Fruit fly (Drosophila melanogaster) whole organism, embryonic: ENCODE data around the gene Nf-YA.

Source experiments
- Abd-B ChIP-seq: fragments of 200-800 bp; sonication (Bioruptor generic); optimal IDR thresholded peaks from 2 replicates; lab custom pipeline; 2018; ENCODE audit warnings: missing biosample characterization, mild to moderate bottlenecking, missing genetic modification characterization, moderate library complexity
- BEAF-32 ChIP-seq: fragments of 200-800 bp; sonication (Bioruptor generic); optimal IDR thresholded peaks from 3 replicates; lab custom pipeline; 2017; ENCODE audit warnings: missing biosample characterization, missing genetic modification characterization, mild to moderate bottlenecking, moderate library complexity, missing genetic modification reagents
- BtbVII ChIP-seq: fragments of 200-800 bp; sonication (Bioruptor generic); optimal IDR thresholded peaks from 3 replicates; lab custom pipeline; 2017; ENCODE audit warnings: missing biosample characterization, mild to moderate bottlenecking, missing genetic modification characterization
- CG10209 ChIP-seq: fragments of 200-800 bp; sonication (Bioruptor generic); optimal IDR thresholded peaks from 3 replicates; lab custom pipeline; 2017; ENCODE audit warnings: missing biosample characterization, mild to moderate bottlenecking, missing genetic modification characterization, missing genetic modification reagents
- CG10654 ChIP-seq: fragments of 200-800 bp; sonication (Bioruptor generic); optimal IDR thresholded peaks from 2 replicates; lab custom pipeline; 2016; ENCODE audit warnings: missing biosample characterization, missing genetic modification characterization
- CG11696 ChIP-seq: fragments of 200-800 bp; sonication (Bioruptor generic); IDR thresholded peaks from 2 replicates; pipeline ENCODE4 v1.3.6; 2022; ENCODE audit warnings: missing biosample characterization, missing genetic modification characterization
- CG11723 ChIP-seq: fragments of 200-800 bp; sonication (Bioruptor generic); optimal IDR thresholded peaks from 2 replicates; lab custom pipeline; 2017; ENCODE audit warnings: missing biosample characterization, mild to moderate bottlenecking, missing genetic modification characterization
- CG12071 ChIP-seq: fragments of 200-800 bp; sonication (Bioruptor generic); optimal IDR thresholded peaks from 3 replicates; lab custom pipeline; 2018; ENCODE audit warnings: missing biosample characterization, mild to moderate bottlenecking, missing genetic modification characterization
- CG12391 ChIP-seq: fragments of 200-800 bp; sonication (Bioruptor generic); optimal IDR thresholded peaks from 3 replicates; lab custom pipeline; 2018; ENCODE audit warnings: missing biosample characterization, mild to moderate bottlenecking, missing genetic modification characterization, moderate library complexity
- CG13624 ChIP-seq: fragments of 200-800 bp; sonication (Bioruptor generic); optimal IDR thresholded peaks from 2 replicates; lab custom pipeline; 2016; ENCODE audit warnings: missing biosample characterization, missing genetic modification characterization
- CG13775 ChIP-seq: fragments of 200-800 bp; sonication (Bioruptor generic); optimal IDR thresholded peaks from 3 replicates; lab custom pipeline; 2017; ENCODE audit warnings: missing biosample characterization, mild to moderate bottlenecking, missing genetic modification characterization
- CG13894 ChIP-seq: fragments of 200-800 bp; sonication (Bioruptor generic); optimal IDR thresholded peaks from 3 replicates; lab custom pipeline; 2018; ENCODE audit warnings: missing biosample characterization, mild to moderate bottlenecking, missing genetic modification characterization, moderate library complexity
- CG14860 ChIP-seq: fragments of 200-800 bp; sonication (Bioruptor generic); IDR thresholded peaks from 3 replicates; pipeline ENCODE4 v1.3.6; 2022; ENCODE audit warnings: missing biosample characterization, missing genetic modification characterization; ENCODE audit not compliant: partially characterized antibody
- CG15514 ChIP-seq: fragments of 200-800 bp; sonication (Bioruptor generic); optimal IDR thresholded peaks from 3 replicates; lab custom pipeline; 2017; ENCODE audit warnings: missing biosample characterization, missing genetic modification characterization, mild to moderate bottlenecking, moderate library complexity, missing genetic modification reagents
- CG15696 ChIP-seq: fragments of 200-800 bp; sonication (Bioruptor generic); optimal IDR thresholded peaks from 2 replicates; lab custom pipeline; 2019; ENCODE audit warnings: missing biosample characterization, mild to moderate bottlenecking, missing genetic modification characterization, moderate library complexity
- CG17328 ChIP-seq: fragments of 200-800 bp; sonication (Bioruptor generic); IDR thresholded peaks from 2 replicates; pipeline ENCODE4 v1.3.6; 2022; ENCODE audit warnings: missing biosample characterization, missing genetic modification characterization
- CG17361 ChIP-seq: fragments of 200-800 bp; sonication (Bioruptor generic); IDR thresholded peaks from 3 replicates; pipeline ENCODE4 v1.3.6; 2022; ENCODE audit warnings: missing biosample characterization, missing genetic modification characterization
- CG2116 ChIP-seq: fragments of 200-800 bp; sonication (Bioruptor generic); optimal IDR thresholded peaks from 3 replicates; lab custom pipeline; 2018; ENCODE audit warnings: missing biosample characterization, mild to moderate bottlenecking, missing genetic modification characterization
- CG2875 ChIP-seq: fragments of 200-800 bp; sonication (Bioruptor generic); optimal IDR thresholded peaks from 2 replicates; lab custom pipeline; 2017; ENCODE audit warnings: missing biosample characterization, mild to moderate bottlenecking, missing genetic modification characterization, missing genetic modification reagents
- CG31365 ChIP-seq: fragments of 200-800 bp; sonication (Bioruptor generic); optimal IDR thresholded peaks from 2 replicates; lab custom pipeline; 2018; ENCODE audit warnings: missing biosample characterization, mild to moderate bottlenecking, missing genetic modification characterization
- CG4820 ChIP-seq: fragments of 200-800 bp; sonication (Bioruptor generic); optimal IDR thresholded peaks from 3 replicates; lab custom pipeline; 2016; ENCODE audit warnings: missing biosample characterization, missing genetic modification characterization
- CG8359 ChIP-seq: fragments of 200-800 bp; sonication (Bioruptor generic); optimal IDR thresholded peaks from 2 replicates; lab custom pipeline; 2017; ENCODE audit warnings: missing biosample characterization, mild to moderate bottlenecking, missing genetic modification characterization, borderline replicate concordance
- CG9437 ChIP-seq: fragments of 200-800 bp; sonication (Bioruptor generic); optimal IDR thresholded peaks from 2 replicates; lab custom pipeline; 2018; ENCODE audit warnings: missing biosample characterization, mild to moderate bottlenecking, missing genetic modification characterization
- CG9932 ChIP-seq: fragments of 200-800 bp; sonication (Bioruptor generic); IDR thresholded peaks from 2 replicates; pipeline ENCODE4 v1.3.6; 2022; ENCODE audit warnings: missing biosample characterization, missing genetic modification characterization
- Dek ChIP-seq: fragments of 200-800 bp; sonication (Bioruptor generic); optimal IDR thresholded peaks from 3 replicates; lab custom pipeline; 2019; ENCODE audit warnings: missing biosample characterization, mild to moderate bottlenecking, missing genetic modification characterization, moderate library complexity
- E2f1 ChIP-seq: fragments of 200-800 bp; sonication (Bioruptor generic); IDR thresholded peaks from 2 replicates; pipeline ENCODE4 v1.3.6; 2022; ENCODE audit warnings: missing biosample characterization, missing genetic modification characterization
- Myb ChIP-seq: fragments of 200-800 bp; sonication (Bioruptor generic); optimal IDR thresholded peaks from 2 replicates; lab custom pipeline; 2016; ENCODE audit warnings: missing biosample characterization, missing genetic modification characterization
- Scr ChIP-seq: fragments of 200-800 bp; sonication (Bioruptor generic); IDR thresholded peaks from 2 replicates; pipeline ENCODE4 v1.3.6; 2022; ENCODE audit warnings: missing biosample characterization, missing genetic modification characterization; ENCODE audit not compliant: partially characterized antibody
- Sin3A ChIP-seq: fragments of >200 bp; optimal IDR thresholded peaks from 2 replicates; lab custom pipeline; 2018
- ab ChIP-seq: fragments of 200-800 bp; sonication (Bioruptor generic); optimal IDR thresholded peaks from 2 replicates; lab custom pipeline; 2016; ENCODE audit warnings: missing biosample characterization, missing genetic modification characterization
- al ChIP-seq: fragments of 200-800 bp; sonication (Bioruptor generic); IDR thresholded peaks from 2 replicates; pipeline ENCODE4 v1.3.6; 2022; ENCODE audit warnings: missing biosample characterization, missing genetic modification characterization
- bcd ChIP-seq: fragments of 200-800 bp; sonication (Bioruptor generic); optimal IDR thresholded peaks from 2 replicates; lab custom pipeline; 2017; ENCODE audit warnings: missing biosample characterization, mild to moderate bottlenecking, missing genetic modification characterization
- cad ChIP-seq: fragments of >200 bp; optimal IDR thresholded peaks from 2 replicates; lab custom pipeline; 2017; ENCODE audit warnings: missing biosample characterization, missing genetic modification characterization
- crp ChIP-seq, 2 experiments: fragments of 200-800 bp; sonication (Bioruptor generic); optimal IDR thresholded peaks; 2 replicates in 1 of 2; 3 replicates in 1 of 2; lab custom pipeline; 2017; ENCODE audit warnings: missing biosample characterization in 2 of 2, missing genetic modification characterization in 2 of 2, mild to moderate bottlenecking in 1 of 2, moderate library complexity in 1 of 2
- dm ChIP-seq: fragments of 200-800 bp; sonication (Bioruptor generic); optimal IDR thresholded peaks from 3 replicates; lab custom pipeline; 2016; ENCODE audit warnings: missing biosample characterization, missing genetic modification characterization
- dpn ChIP-seq, 2 experiments: fragments of 200-800 bp; sonication (Bioruptor generic); optimal IDR thresholded peaks; 3 replicates each; lab custom pipeline; 2016; ENCODE audit warnings: missing biosample characterization in 2 of 2, missing genetic modification characterization in 2 of 2
- ftz-f1 ChIP-seq: fragments of 200-800 bp; sonication (Bioruptor generic); optimal IDR thresholded peaks from 2 replicates; lab custom pipeline; 2016; ENCODE audit warnings: missing biosample characterization, missing genetic modification characterization
- gfzf ChIP-seq: fragments of 200-800 bp; sonication (Bioruptor generic); optimal IDR thresholded peaks from 2 replicates; lab custom pipeline; 2016; ENCODE audit warnings: missing biosample characterization, mild to moderate bottlenecking, missing genetic modification characterization, moderate library complexity
- grau ChIP-seq: fragments of 200-800 bp; optimal IDR thresholded peaks from 3 replicates; lab custom pipeline; 2019; ENCODE audit warnings: missing biosample characterization, mild to moderate bottlenecking, missing genetic modification characterization, moderate library complexity
- mirr ChIP-seq: fragments of 200-800 bp; sonication (Bioruptor generic); optimal IDR thresholded peaks from 3 replicates; lab custom pipeline; 2018; ENCODE audit warnings: missing biosample characterization, mild to moderate bottlenecking, missing genetic modification characterization
- nerfin-2 ChIP-seq: fragments of 200-800 bp; sonication (Bioruptor generic); IDR thresholded peaks from 2 replicates; pipeline ENCODE4 v1.3.6; 2022; ENCODE audit warnings: missing biosample characterization, missing genetic modification characterization; ENCODE audit not compliant: partially characterized antibody
- otp ChIP-seq: fragments of 200-800 bp; sonication (Bioruptor generic); IDR thresholded peaks from 3 replicates; pipeline ENCODE4, ENCODE4 v1.3.6; 2022; ENCODE audit warnings: missing biosample characterization, missing genetic modification characterization
- schlank ChIP-seq: fragments of 200-800 bp; sonication (Bioruptor generic); optimal IDR thresholded peaks from 2 replicates; lab custom pipeline; 2018; ENCODE audit warnings: missing biosample characterization, mild to moderate bottlenecking, missing genetic modification characterization
- slou ChIP-seq: fragments of 200-800 bp; sonication (Bioruptor generic); optimal IDR thresholded peaks from 3 replicates; lab custom pipeline; 2016; ENCODE audit warnings: missing biosample characterization, missing genetic modification characterization
- sug ChIP-seq: fragments of 200-800 bp; optimal IDR thresholded peaks from 2 replicates; lab custom pipeline; 2019; ENCODE audit warnings: missing biosample characterization, mild to moderate bottlenecking, missing genetic modification characterization, moderate library complexity
- toy ChIP-seq: fragments of 200-800 bp; sonication (Bioruptor generic); IDR thresholded peaks from 2 replicates; pipeline ENCODE4 v1.3.6; 2022; ENCODE audit warnings: missing biosample characterization, missing genetic modification characterization
- trh ChIP-seq: fragments of 200-800 bp; sonication (Bioruptor generic); optimal IDR thresholded peaks from 2 replicates; lab custom pipeline; 2016; ENCODE audit warnings: missing biosample characterization, missing genetic modification characterization
- tup ChIP-seq: fragments of 200-800 bp; sonication (Bioruptor generic); optimal IDR thresholded peaks from 2 replicates; lab custom pipeline; 2016; ENCODE audit warnings: missing biosample characterization, mild to moderate bottlenecking, missing genetic modification characterization, moderate library complexity
- usp ChIP-seq: fragments of >200 bp; optimal IDR thresholded peaks from 2 replicates; lab custom pipeline; 2017; ENCODE audit warnings: missing biosample characterization, missing genetic modification characterization
- wek ChIP-seq: fragments of 200-800 bp; sonication (Bioruptor generic); optimal IDR thresholded peaks from 3 replicates; lab custom pipeline; 2018; ENCODE audit warnings: missing biosample characterization, mild to moderate bottlenecking, missing genetic modification characterization, moderate library complexity
- yki ChIP-seq: fragments of >200 bp; optimal IDR thresholded peaks from 3 replicates; lab custom pipeline; 2018

Nf-YA gene

DNA sequence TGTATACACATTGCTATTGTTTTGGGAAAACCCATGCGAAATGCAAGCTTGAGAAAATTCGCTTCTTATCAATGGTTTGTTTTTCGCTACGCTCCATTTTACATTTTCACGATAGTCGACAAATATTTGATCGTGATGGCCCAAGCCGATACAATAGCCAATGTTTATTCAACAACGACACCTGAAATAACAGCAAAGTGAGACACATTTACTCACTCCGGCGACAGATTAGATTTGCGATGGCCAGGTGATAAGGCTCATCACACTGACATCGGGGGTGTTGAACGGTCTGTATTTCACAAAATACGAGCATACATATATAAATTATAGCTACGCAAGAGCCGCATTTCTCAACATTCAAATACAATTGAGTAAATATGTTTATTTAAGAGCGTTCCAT is 44.9 kb downstream of the Nf-YA start (continued):
- TF ChIP-seq trh (GFP tag; lab: Kevin White, UChicago) (no peak), mirr (GFP tag; lab: Kevin White, UChicago) (peak; percentile 92), CG9437 (GFP tag; lab: Kevin White, UChicago) (no peak), CG2116 (GFP tag; lab: Kevin White, UChicago) (peak; percentile 11), CG11723 (GFP tag; lab: Kevin White, UChicago) (peak; percentile 46), cad (GFP tag; lab: Kevin White, UChicago) (no peak), Myb (GFP tag; lab: Kevin White, UChicago) (peak; percentile 25), dpn (GFP tag; optimal IDR thresholded peaks at IDR 0.05; lab: Kevin White, UChicago) (peak in 1 of 2 experiments; percentile 67), CG12391 (tag; lab: Kevin White, UChicago) (peak; percentile 6), otp (no peak), gfzf (GFP tag; lab: Kevin White, UChicago) (no peak), al (GFP tag; lab: Robert Waterston, UW) (0 out of 2 replicates have a peak, but pooled peaks have one; percentile 18), BEAF-32 (GFP tag; lab: Kevin White, UChicago) (no peak), CG8359 (peak; percentile 56), CG13775 (peak; percentile 20), CG15696 (tag; lab: Kevin White, UChicago) (peak; percentile 66), Sin3A (lab: Kevin White, UChicago) (no peak), CG13894 (tag; lab: Kevin White, UChicago) (peak; percentile 80), sug (tag; lab: Kevin White, UChicago) (peak; percentile 68), bcd (GFP tag; lab: Kevin White, UChicago) (peak; percentile 65), BtbVII (GFP tag; lab: Kevin White, UChicago) (peak; percentile 91), Scr (GFP tag; lab: Robert Waterston, UW) (no peak), crp (GFP tag; optimal IDR thresholded peaks at IDR 0.05; lab: Kevin White, UChicago) (no peak), CG11696 (GFP tag; lab: Robert Waterston, UW) (0 out of 2 replicates have a peak, but pooled peaks have one; percentile 6), wek (GFP tag; lab: Kevin White, UChicago) (peak; percentile 79), Dek (tag; lab: Kevin White, UChicago) (peak; percentile 40), schlank (tag; lab: Kevin White, UChicago) (peak; percentile 89), CG10209 (GFP tag; lab: Kevin White, UChicago) (peak; percentile 66), CG2875 (GFP tag; lab: Kevin White, UChicago) (peak; percentile 6), CG13624 (GFP tag; lab: Kevin White, UChicago) (peak; percentile 45), CG9932 (GFP tag; lab: Robert Waterston, UW) (no peak), slou (GFP tag; lab: Kevin White, UChicago) (no peak), tup (GFP tag; lab: Kevin White, UChicago) (peak; percentile 36), usp (GFP tag; lab: Kevin White, UChicago) (no peak), CG10654 (GFP tag; lab: Kevin White, UChicago) (peak; percentile 71), dm (GFP tag; lab: Kevin White, UChicago) (no peak), Abd-B (GFP tag; lab: Kevin White, UChicago) (no peak), ab (GFP tag; lab: Kevin White, UChicago) (no peak), CG31365 (tag; lab: Kevin White, UChicago) (peak; percentile 82), E2f1 (GFP tag; lab: Robert Waterston, UW) (peak; percentile 24; the same call in 1 of the 2 replicates), nerfin-2 (GFP tag; lab: Robert Waterston, UW) (no peak), CG12071 (GFP tag; lab: Kevin White, UChicago) (peak; percentile 94), yki (lab: Kevin White, UChicago) (no peak), CG4820 (peak; percentile 12), grau (tag; lab: Kevin White, UChicago) (peak; percentile 21), CG14860 (GFP tag; lab: Robert Waterston, UW) (no peak), toy (peak; percentile 49; the same call in 1 of the 2 replicates), CG15514 (GFP tag; lab: Kevin White, UChicago) (peak; percentile 89), CG17328 (GFP tag; lab: Robert Waterston, UW) (peak; percentile 16; the same call in 1 of the 2 replicates), CG17361 (GFP tag; lab: Robert Waterston, UW) (no peak), ftz-f1 (GFP tag; lab: Kevin White, UChicago) (no peak)
